Fruit fly (Drosophila melanogaster) whole organism, embryonic: ENCODE results near the gene Rad17.
A peak's percentile ranks its signal among the peaks of the same experiment; 100 is the strongest.

ENCODE experiments used
- Ada2b ChIP-seq: fragments of 200-800 bp; sonication (Bioruptor generic); IDR thresholded peaks from 2 replicates; pipeline ENCODE4 v1.3.6; 2022; ENCODE audit warnings: missing biosample characterization, missing genetic modification characterization
- Bteb2 ChIP-seq: fragments of 200-800 bp; sonication (Bioruptor generic); optimal IDR thresholded peaks from 2 replicates; lab custom pipeline; 2016; ENCODE audit warnings: missing biosample characterization, missing genetic modification characterization
- C15 ChIP-seq: fragments of 200-800 bp; sonication (Bioruptor generic); IDR thresholded peaks from 3 replicates; pipeline ENCODE4 v1.3.6; 2022; ENCODE audit warnings: missing biosample characterization, missing genetic modification characterization
- CG12104 ChIP-seq: fragments of 200-800 bp; sonication (Bioruptor generic); optimal IDR thresholded peaks from 3 replicates; lab custom pipeline; 2016; ENCODE audit warnings: missing biosample characterization, missing genetic modification characterization
- CG12391 ChIP-seq: fragments of 200-800 bp; sonication (Bioruptor generic); optimal IDR thresholded peaks from 3 replicates; lab custom pipeline; 2018; ENCODE audit warnings: missing biosample characterization, mild to moderate bottlenecking, missing genetic modification characterization, moderate library complexity
- CG12942 ChIP-seq: fragments of 200-800 bp; sonication (Bioruptor generic); optimal IDR thresholded peaks from 3 replicates; lab custom pipeline; 2016; ENCODE audit warnings: missing biosample characterization, missing genetic modification characterization
- CG13775 ChIP-seq: fragments of 200-800 bp; sonication (Bioruptor generic); optimal IDR thresholded peaks from 3 replicates; lab custom pipeline; 2017; ENCODE audit warnings: missing biosample characterization, mild to moderate bottlenecking, missing genetic modification characterization
- CG14860 ChIP-seq: fragments of 200-800 bp; sonication (Bioruptor generic); IDR thresholded peaks from 3 replicates; pipeline ENCODE4 v1.3.6; 2022; ENCODE audit warnings: missing biosample characterization, missing genetic modification characterization; ENCODE audit not compliant: partially characterized antibody
- CG15011 ChIP-seq: fragments of 200-800 bp; sonication (Bioruptor generic); optimal IDR thresholded peaks from 3 replicates; lab custom pipeline; 2018; ENCODE audit warnings: missing biosample characterization, mild to moderate bottlenecking, missing genetic modification characterization
- CG1603 ChIP-seq: fragments of 200-800 bp; sonication (Bioruptor generic); optimal IDR thresholded peaks from 2 replicates; lab custom pipeline; 2019; ENCODE audit warnings: missing biosample characterization, mild to moderate bottlenecking, missing genetic modification characterization, moderate library complexity
- CG16863 ChIP-seq: fragments of 200-800 bp; sonication (Bioruptor generic); optimal IDR thresholded peaks from 3 replicates; lab custom pipeline; 2016; ENCODE audit warnings: missing biosample characterization, missing genetic modification characterization
- CG2116 ChIP-seq: fragments of 200-800 bp; sonication (Bioruptor generic); optimal IDR thresholded peaks from 3 replicates; lab custom pipeline; 2018; ENCODE audit warnings: missing biosample characterization, mild to moderate bottlenecking, missing genetic modification characterization
- CG2712 ChIP-seq: fragments of 200-800 bp; optimal IDR thresholded peaks from 3 replicates; lab custom pipeline; 2019; ENCODE audit warnings: missing biosample characterization, mild to moderate bottlenecking, missing genetic modification characterization, moderate library complexity
- CG31224 ChIP-seq: fragments of 200-800 bp; sonication (Bioruptor generic); IDR thresholded peaks from 2 replicates; pipeline ENCODE4 v1.3.6; 2022; ENCODE audit warnings: missing biosample characterization, missing genetic modification characterization
- CG33213 ChIP-seq: fragments of 200-800 bp; sonication (Bioruptor generic); optimal IDR thresholded peaks from 3 replicates; lab custom pipeline; 2016; ENCODE audit warnings: missing biosample characterization, missing genetic modification characterization
- CG34224 ChIP-seq: fragments of 200-800 bp; sonication (Bioruptor generic); IDR thresholded peaks from 3 replicates; pipeline ENCODE4 v1.3.6; 2022; ENCODE audit warnings: missing biosample characterization, missing genetic modification characterization; ENCODE audit not compliant: partially characterized antibody
- CG3838 ChIP-seq: fragments of 200-800 bp; sonication (Bioruptor generic); optimal IDR thresholded peaks from 3 replicates; lab custom pipeline; 2016; ENCODE audit warnings: missing biosample characterization, missing genetic modification characterization
- CG3847 ChIP-seq: fragments of 200-800 bp; sonication (Bioruptor generic); IDR thresholded peaks from 2 replicates; pipeline ENCODE4 v1.3.6; 2022; ENCODE audit warnings: missing biosample characterization, missing genetic modification characterization
- CG8388 ChIP-seq: fragments of 200-800 bp; sonication (Bioruptor generic); optimal IDR thresholded peaks from 2 replicates; lab custom pipeline; 2019; ENCODE audit warnings: missing biosample characterization, mild to moderate bottlenecking, missing genetic modification characterization, moderate library complexity
- CG9215 ChIP-seq: fragments of 200-800 bp; sonication (Bioruptor generic); IDR thresholded peaks from 2 replicates; pipeline ENCODE4 v1.3.6; 2022; ENCODE audit warnings: missing biosample characterization, missing genetic modification characterization
- CrebB ChIP-seq: fragments of 200-800 bp; sonication (Bioruptor generic); optimal IDR thresholded peaks from 3 replicates; lab custom pipeline; 2018; ENCODE audit warnings: missing biosample characterization, mild to moderate bottlenecking, missing genetic modification characterization
- Dref ChIP-seq: fragments of 200-800 bp; sonication (Bioruptor generic); IDR thresholded peaks from 2 replicates; pipeline ENCODE4 v1.3.6; 2022; ENCODE audit warnings: missing biosample characterization, missing genetic modification characterization
- Ets97D ChIP-seq: fragments of 200-800 bp; sonication (Bioruptor generic); optimal IDR thresholded peaks from 3 replicates; lab custom pipeline; 2016; ENCODE audit warnings: missing biosample characterization, missing genetic modification characterization
- HHEX ChIP-seq: fragments of 200-800 bp; sonication (Bioruptor generic); optimal IDR thresholded peaks from 3 replicates; lab custom pipeline; 2017; ENCODE audit warnings: missing biosample characterization, mild to moderate bottlenecking, missing genetic modification characterization, missing genetic modification reagents
- Hr78 ChIP-seq, 2 experiments: fragments of 200-800 bp in 1 of 2; fragments of >200 bp in 1 of 2; sonication (Bioruptor generic) in 1 of 2; optimal IDR thresholded peaks; 2 replicates each; lab custom pipeline; 2017 to 2019; ENCODE audit warnings: missing biosample characterization in 2 of 2, missing genetic modification characterization in 2 of 2, mild to moderate bottlenecking in 1 of 2, moderate library complexity in 1 of 2
- Lhr ChIP-seq: fragments of 200-800 bp; sonication (Bioruptor generic); optimal IDR thresholded peaks from 3 replicates; lab custom pipeline; 2017; ENCODE audit warnings: mild to moderate bottlenecking, missing biosample characterization, missing genetic modification reagents, missing genetic modification characterization
- Med ChIP-seq: fragments of 200-800 bp; sonication (Bioruptor generic); peaks from one replicate; lab custom pipeline; 2016; ENCODE audit warnings: missing biosample characterization, missing genetic modification characterization, mild to moderate bottlenecking, inconsistent platforms, moderate library complexity
- Mes4 ChIP-seq: fragments of 200-800 bp; sonication (Bioruptor generic); optimal IDR thresholded peaks from 2 replicates; lab custom pipeline; 2016; ENCODE audit warnings: missing biosample characterization, missing genetic modification characterization
- Nf-YB ChIP-seq: fragments of 200-800 bp; sonication (Bioruptor generic); optimal IDR thresholded peaks from 3 replicates; lab custom pipeline; 2019; ENCODE audit warnings: missing biosample characterization, mild to moderate bottlenecking, missing genetic modification characterization, moderate library complexity
- Sin3A ChIP-seq: fragments of >200 bp; optimal IDR thresholded peaks from 2 replicates; lab custom pipeline; 2018
- amos ChIP-seq: fragments of 200-800 bp; sonication (Bioruptor generic); IDR thresholded peaks from 2 replicates; pipeline ENCODE4 v1.3.6; 2022; ENCODE audit warnings: missing biosample characterization, missing genetic modification characterization; ENCODE audit not compliant: partially characterized antibody
- ase ChIP-seq: fragments of 200-800 bp; sonication (Bioruptor generic); IDR thresholded peaks from 3 replicates; pipeline ENCODE4 v1.3.6; 2022; ENCODE audit warnings: missing biosample characterization, missing genetic modification characterization
- br ChIP-seq: fragments of >200 bp; optimal IDR thresholded peaks from 2 replicates; lab custom pipeline; 2017
- bsh ChIP-seq, 2 experiments: fragments of 200-800 bp; sonication (Bioruptor generic); optimal IDR thresholded peaks; 2 replicates each; lab custom pipeline; 2017 to 2018; ENCODE audit warnings: mild to moderate bottlenecking in 2 of 2, missing biosample characterization in 2 of 2, missing genetic modification characterization in 2 of 2, moderate library complexity in 1 of 2
- croc ChIP-seq: fragments of 200-800 bp; sonication (Bioruptor generic); conservative IDR thresholded peaks from 3 replicates; pipeline ENCODE4 v1.3.6; 2022; ENCODE audit warnings: missing biosample characterization, missing genetic modification characterization
- dysf ChIP-seq: fragments of 200-800 bp; sonication (Bioruptor generic); IDR thresholded peaks from 3 replicates; pipeline ENCODE4 v1.3.6; 2022; ENCODE audit warnings: missing biosample characterization, missing genetic modification characterization
- gcm ChIP-seq: fragments of 200-800 bp; sonication (Bioruptor generic); optimal IDR thresholded peaks from 2 replicates; lab custom pipeline; 2019; ENCODE audit warnings: missing biosample characterization, mild to moderate bottlenecking, missing genetic modification characterization, moderate library complexity
- gsb ChIP-seq: fragments of 200-800 bp; sonication (Bioruptor generic); IDR thresholded peaks from 2 replicates; pipeline ENCODE4 v1.3.6; 2022; ENCODE audit warnings: missing biosample characterization, missing genetic modification characterization
- hkb ChIP-seq, 2 experiments: fragments of 200-800 bp in 1 of 2; fragments of >200 bp in 1 of 2; sonication (Bioruptor generic) in 1 of 2; IDR thresholded peaks in 1 of 2; optimal IDR thresholded peaks in 1 of 2; 2 replicates each; pipeline versions ENCODE4 v1.3.6 to Lab custom; 2017 to 2022; ENCODE audit warnings: missing biosample characterization in 1 of 2, missing genetic modification characterization in 1 of 2
- lmd ChIP-seq: fragments of 200-800 bp; sonication (Bioruptor generic); IDR thresholded peaks from 2 replicates; pipeline ENCODE4 v1.3.6; 2022; ENCODE audit warnings: missing biosample characterization, missing genetic modification characterization
- mirr ChIP-seq: fragments of 200-800 bp; sonication (Bioruptor generic); optimal IDR thresholded peaks from 3 replicates; lab custom pipeline; 2018; ENCODE audit warnings: missing biosample characterization, mild to moderate bottlenecking, missing genetic modification characterization
- nerfin-1 ChIP-seq: fragments of 200-800 bp; sonication (Bioruptor generic); optimal IDR thresholded peaks from 3 replicates; lab custom pipeline; 2019; ENCODE audit warnings: missing biosample characterization, mild to moderate bottlenecking, missing genetic modification characterization, moderate library complexity
- nmo ChIP-seq: fragments of 200-800 bp; sonication (Bioruptor generic); optimal IDR thresholded peaks from 2 replicates; lab custom pipeline; 2018; ENCODE audit warnings: missing biosample characterization, mild to moderate bottlenecking, missing genetic modification characterization, moderate library complexity
- salm ChIP-seq: fragments of 200-800 bp; sonication (Bioruptor generic); optimal IDR thresholded peaks from 2 replicates; lab custom pipeline; 2018; ENCODE audit warnings: missing biosample characterization, mild to moderate bottlenecking, missing genetic modification characterization
- sc ChIP-seq, 3 experiments: fragments of >200 bp in 2 of 3; fragments of 200-800 bp in 1 of 3; sonication (Bioruptor generic) in 1 of 3; optimal IDR thresholded peaks; 2 replicates in 2 of 3; 3 replicates in 1 of 3; lab custom pipeline; 2017; ENCODE audit warnings: mild to moderate bottlenecking in 1 of 3, missing biosample characterization in 1 of 3, missing genetic modification characterization in 1 of 3, missing genetic modification reagents in 1 of 3
- sens-2 ChIP-seq: fragments of 200-800 bp; sonication (Bioruptor generic); IDR thresholded peaks from 2 replicates; pipeline ENCODE4 v1.3.6; 2022; ENCODE audit warnings: missing biosample characterization, missing genetic modification characterization
- seq ChIP-seq: fragments of 200-800 bp; sonication (Bioruptor generic); IDR thresholded peaks from 2 replicates; pipeline ENCODE4 v1.3.6; 2022; ENCODE audit warnings: missing biosample characterization, missing genetic modification characterization
- slou ChIP-seq: fragments of 200-800 bp; sonication (Bioruptor generic); optimal IDR thresholded peaks from 3 replicates; lab custom pipeline; 2016; ENCODE audit warnings: missing biosample characterization, missing genetic modification characterization
- tx ChIP-seq: fragments of 200-800 bp; sonication (Bioruptor generic); optimal IDR thresholded peaks from 2 replicates; lab custom pipeline; 2016; ENCODE audit warnings: missing biosample characterization, missing genetic modification characterization
- usp ChIP-seq: fragments of >200 bp; optimal IDR thresholded peaks from 2 replicates; lab custom pipeline; 2017; ENCODE audit warnings: missing biosample characterization, missing genetic modification characterization
- zf30C ChIP-seq: fragments of 200-800 bp; sonication (Bioruptor generic); optimal IDR thresholded peaks from 3 replicates; lab custom pipeline; 2018; ENCODE audit warnings: missing biosample characterization, mild to moderate bottlenecking, missing genetic modification characterization

Gene Rad17

dm6 chr3R:14659354-14659804 is 3.6 kb downstream of the Rad17 start, which contains the start of gene Hexim:
TSS of gene Hexim (plus strand) at chr3R:14659438.
- no peak for TF ChIP-seq br
- TF ChIP-seq amos (GFP tag; lab: Robert Waterston, UW) = 0 out of 2 replicates have a peak, but pooled peaks have one; percentile 32
- no peak for TF ChIP-seq CG16863
- no peak for TF ChIP-seq mirr (GFP tag; lab: Kevin White, UChicago)
- TF ChIP-seq C15 (GFP tag; lab: Robert Waterston, UW) = no peak
- no peak for TF ChIP-seq sens-2 (GFP tag; lab: Robert Waterston, UW)
- TF ChIP-seq CG2712 (tag; lab: Kevin White, UChicago) = peak; percentile 19
- TF ChIP-seq croc (GFP tag; lab: Robert Waterston, UW) = no peak
- peak; percentile 68 for TF ChIP-seq hkb (optimal IDR thresholded peaks at IDR 0.05; lab: Kevin White, UChicago)
- TF ChIP-seq hkb (GFP tag; IDR thresholded peaks at IDR 0.05; lab: Robert Waterston, UW) = no peak
- no peak for TF ChIP-seq Hr78 (GFP tag; optimal IDR thresholded peaks at IDR 0.05; lab: Kevin White, UChicago)
- TF ChIP-seq Nf-YB (GFP tag; lab: Kevin White, UChicago) = peak; percentile 32
- peak; percentile 56 for TF ChIP-seq nmo (GFP tag; lab: Kevin White, UChicago)
- no peak for TF ChIP-seq Ada2b
- peak; percentile 90 for TF ChIP-seq Sin3A (lab: Kevin White, UChicago)
- TF ChIP-seq CG34224 (GFP tag; lab: Robert Waterston, UW) = peak; percentile 19; the same call in 1 of the 3 replicates
- TF ChIP-seq seq (GFP tag; lab: Robert Waterston, UW) = no peak
- peak; percentile 76 for TF ChIP-seq Med
- TF ChIP-seq CG2116 = peak; percentile 99
- TF ChIP-seq slou (GFP tag; lab: Kevin White, UChicago) = no peak
- peak; percentile 12 for TF ChIP-seq CG33213 (GFP tag; lab: Kevin White, UChicago)
- TF ChIP-seq CG8388 (GFP tag; lab: Kevin White, UChicago) = no peak
- TF ChIP-seq CG12104 (GFP tag; lab: Kevin White, UChicago) = no peak
- TF ChIP-seq HHEX (GFP tag; lab: Kevin White, UChicago) = no peak
- no peak for TF ChIP-seq tx (GFP tag; lab: Kevin White, UChicago)
- peak in 1 of 2 experiments; percentile 29 for TF ChIP-seq bsh (GFP tag; optimal IDR thresholded peaks at IDR 0.05; lab: Kevin White, UChicago)
- TF ChIP-seq CG3838 = no peak
- TF ChIP-seq salm (tag; lab: Kevin White, UChicago) = no peak
- TF ChIP-seq Ets97D (GFP tag; lab: Kevin White, UChicago) = peak; percentile 83
- TF ChIP-seq CG9215 = no peak
- TF ChIP-seq Lhr = peak; percentile 16
- peak; percentile 15 for TF ChIP-seq CG12391 (tag; lab: Kevin White, UChicago)
- peak; percentile 1 for TF ChIP-seq CrebB (tag; lab: Kevin White, UChicago)
- TF ChIP-seq CG1603 (tag; lab: Kevin White, UChicago) = peak; percentile 55
- no peak for TF ChIP-seq CG31224 (GFP tag; lab: Robert Waterston, UW)
- TF ChIP-seq CG12942 (GFP tag; lab: Kevin White, UChicago) = no peak
- TF ChIP-seq nerfin-1 (tag; lab: Kevin White, UChicago) = peak; percentile 27
- no peak for TF ChIP-seq gcm
- TF ChIP-seq CG14860 (GFP tag; lab: Robert Waterston, UW) = no peak
- TF ChIP-seq dysf (GFP tag; lab: Robert Waterston, UW) = no peak
- no peak for TF ChIP-seq CG13775 (GFP tag; lab: Kevin White, UChicago)
- TF ChIP-seq zf30C = no peak
- no peak for TF ChIP-seq Mes4 (GFP tag; lab: Kevin White, UChicago)
- no peak for TF ChIP-seq lmd (GFP tag; lab: Robert Waterston, UW)
- no peak for TF ChIP-seq sc (optimal IDR thresholded peaks at IDR 0.05; lab: Kevin White, UChicago)
- TF ChIP-seq sc (GFP tag; optimal IDR thresholded peaks at IDR 0.05; lab: Kevin White, UChicago) = no peak
- TF ChIP-seq usp = no peak
- peak; percentile 55 for TF ChIP-seq Dref (GFP tag; lab: Robert Waterston, UW)
- TF ChIP-seq CG15011 (GFP tag; lab: Kevin White, UChicago) = no peak
- TF ChIP-seq ase (GFP tag; lab: Robert Waterston, UW) = no peak
- peak; percentile 44 for TF ChIP-seq CG3847 (GFP tag; lab: Robert Waterston, UW)
- no peak for TF ChIP-seq gsb (GFP tag; lab: Robert Waterston, UW)
- TF ChIP-seq Bteb2 (GFP tag; lab: Kevin White, UChicago) = no peak
